Worm (Caenorhabditis elegans) whole organism, young adult: Measurements from ENCODE around the gene wdr-46.

ENCODE experiments used
- egl-44 ChIP-seq: fragments of 200-800 bp; sonication (Bioruptor generic); IDR thresholded peaks from 2 replicates; pipeline ENCODE4 v1.3.6; 2022; ENCODE audit warnings: missing genetic modification reagents, missing genetic modification characterization, missing compliant biosample characterization
- madf-3 ChIP-seq: fragments of 200-800 bp; sonication (Bioruptor generic); IDR thresholded peaks from 2 replicates; pipeline ENCODE4 v1.3.6; 2022; ENCODE audit warnings: missing genetic modification reagents, missing genetic modification characterization, missing compliant biosample characterization

DNA sequence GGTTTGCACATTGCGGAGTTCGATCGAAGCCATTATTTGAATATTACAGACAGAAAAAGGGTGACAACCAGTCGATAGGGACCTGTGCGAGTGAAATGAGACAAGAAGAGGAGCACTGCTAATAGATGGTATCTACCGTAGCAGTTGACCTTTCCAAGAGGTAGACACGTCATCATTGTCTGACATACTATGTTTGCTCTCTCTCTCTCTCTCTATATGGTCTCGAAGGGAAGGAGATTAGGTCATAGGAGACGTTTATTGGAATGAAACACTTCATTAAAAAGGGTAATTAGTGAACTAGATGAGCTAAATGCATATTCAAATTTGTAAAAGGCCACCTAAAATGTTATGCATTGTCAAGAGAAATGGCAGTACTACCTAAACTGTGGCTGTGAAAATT is 4.0 kb downstream of the wdr-46 start, which contains the start of gene atz-1:
- TF ChIP-seq egl-44 (GFP tag; lab: Robert Waterston, UW) (no peak), madf-3 (no peak)
